Worm (Caenorhabditis elegans) whole organism, late embryonic: ENCODE data around the gene ZK1248.17.

Experiments used
- ceh-19 ChIP-seq: fragments of 200-800 bp; sonication (Bioruptor generic); optimal IDR thresholded peaks from 2 replicates; lab custom pipeline; 2018; ENCODE audit warnings: mild to moderate bottlenecking, missing genetic modification characterization, missing compliant biosample characterization
- hlh-30 ChIP-seq: sonication (generic microtip); optimal IDR thresholded peaks from 2 replicates; lab custom pipeline; 2017; ENCODE audit warnings: antibody characterized with exemption, missing genetic modification characterization, missing compliant biosample characterization; ENCODE audit not compliant: insufficient read depth

- TF ChIP-seq hlh-30 (no peak), ceh-19 (GFP tag; lab: Kevin White, UChicago) (no peak)
Measured at ce11 chrII:5838453-5838852, 6.9 kb downstream of the ZK1248.17 start, which contains the start of gene ZK1248.15.
